Fruit fly (Drosophila melanogaster) ovary, adult (tissue): ENCODE results near the gene COX6B.
A peak's percentile ranks its signal among the peaks of the same experiment; 100 is the strongest.

ENCODE experiments used
- CG17801 ChIP-seq: fragments of 200-800 bp; optimal IDR thresholded peaks from 2 replicates; lab custom pipeline; 2019; ENCODE audit warnings: missing biosample characterization, mild to moderate bottlenecking, missing genetic modification characterization, moderate library complexity; ENCODE audit not compliant: partially characterized antibody

The COX6B gene

dm6 chrX:19765490-19766212 lies 21.5 kb upstream of the COX6B start:
- no peak for TF ChIP-seq CG17801 (GFP tag; lab: Kevin White, UChicago)

dm6 chrX:19764824-19765489 lies 20.8 kb upstream of the COX6B start, which contains the start of gene CG12702:
CG12702 (minus strand) TSS chrX:19764874.
- TF ChIP-seq CG17801 (GFP tag; lab: Kevin White, UChicago): no peak

dm6 chrX:19763440-19764002 lies 19.4 kb upstream of the COX6B start:
- TF ChIP-seq CG17801 (GFP tag; lab: Kevin White, UChicago): no peak

dm6 chrX:19762167-19762566 lies 18.0 kb upstream of the COX6B start:
- no peak for TF ChIP-seq CG17801 (GFP tag; lab: Kevin White, UChicago)

- no peak for TF ChIP-seq CG17801 (GFP tag; lab: Kevin White, UChicago)
These were observed 10.7 kb upstream of the COX6B start for dm6 chrX:19754705-19755403.

- no peak for TF ChIP-seq CG17801 (GFP tag; lab: Kevin White, UChicago)
These were observed 10.0 kb upstream of the COX6B start for dm6 chrX:19754152-19754579.

- no peak for TF ChIP-seq CG17801 (GFP tag; lab: Kevin White, UChicago)
These were observed 9.6 kb upstream of the COX6B start for dm6 chrX:19753710-19754109.

- TF ChIP-seq CG17801 (GFP tag; lab: Kevin White, UChicago): no peak
These were observed 8.2 kb upstream of the COX6B start for dm6 chrX:19752344-19752743.

dm6 chrX:19750626-19751149 lies 6.6 kb upstream of the COX6B start, which contains the start of gene Abcd3:
Abcd3 (plus strand) TSS chrX:19750770.
- peak; percentile 71 for TF ChIP-seq CG17801 (GFP tag; lab: Kevin White, UChicago)

dm6 chrX:19748565-19748964 lies 4.4 kb upstream of the COX6B start:
- no peak for TF ChIP-seq CG17801 (GFP tag; lab: Kevin White, UChicago)

- no peak for TF ChIP-seq CG17801 (GFP tag; lab: Kevin White, UChicago)
These were observed 3.9 kb upstream of the COX6B start, which contains the start of gene Alr for dm6 chrX:19748014-19748413. Alr (plus strand) TSS chrX:19748314.

dm6 chrX:19745908-19746604 lies 1.9 kb upstream of the COX6B start, which contains the start of gene parvin:
parvin (plus strand) TSS chrX:19746041.
- TF ChIP-seq CG17801 (GFP tag; lab: Kevin White, UChicago): no peak

dm6 chrX:19737872-19738271 lies 6.3 kb downstream of the COX6B start:
- TF ChIP-seq CG17801 (GFP tag; lab: Kevin White, UChicago): no peak

- TF ChIP-seq CG17801 (GFP tag; lab: Kevin White, UChicago): no peak
These were observed 8.9 kb downstream of the COX6B start, which contains the start of gene CG14234 for dm6 chrX:19735270-19735669. CG14234 (plus strand) TSS chrX:19735570.
